Fruit fly (Drosophila melanogaster) whole organism, embryonic: ENCODE results near the gene CG31538.

Experiments used
- C15 ChIP-seq: fragments of 200-800 bp; sonication (Bioruptor generic); IDR thresholded peaks from 3 replicates; pipeline ENCODE4 v1.3.6; 2022; ENCODE audit warnings: missing biosample characterization, missing genetic modification characterization
- CG10267 ChIP-seq: fragments of 200-800 bp; sonication (Bioruptor generic); optimal IDR thresholded peaks from 2 replicates; lab custom pipeline; 2018; ENCODE audit warnings: missing biosample characterization, mild to moderate bottlenecking, missing genetic modification characterization, moderate library complexity
- CG10366 ChIP-seq: fragments of 200-800 bp; sonication (Bioruptor generic); IDR thresholded peaks from 2 replicates; pipeline ENCODE4 v1.3.6; 2022; ENCODE audit warnings: missing biosample characterization, missing genetic modification characterization
- CG12155 ChIP-seq: fragments of 200-800 bp; sonication (Bioruptor generic); optimal IDR thresholded peaks from 3 replicates; lab custom pipeline; 2016; ENCODE audit warnings: missing biosample characterization, missing genetic modification characterization
- CG12219 ChIP-seq: fragments of 200-800 bp; sonication (Bioruptor generic); optimal IDR thresholded peaks from 3 replicates; lab custom pipeline; 2018; ENCODE audit warnings: missing biosample characterization, mild to moderate bottlenecking, missing genetic modification characterization
- CG1233 ChIP-seq: fragments of 200-800 bp; sonication (Bioruptor generic); optimal IDR thresholded peaks from 4 replicates; lab custom pipeline; 2018; ENCODE audit warnings: missing biosample characterization, mild to moderate bottlenecking, missing genetic modification characterization
- CG15601 ChIP-seq: fragments of 200-800 bp; sonication (Bioruptor generic); optimal IDR thresholded peaks from 3 replicates; lab custom pipeline; 2019; ENCODE audit warnings: missing biosample characterization, mild to moderate bottlenecking, missing genetic modification characterization, moderate library complexity
- CG1602 ChIP-seq: fragments of 200-800 bp; sonication (Bioruptor generic); optimal IDR thresholded peaks from 3 replicates; lab custom pipeline; 2016; ENCODE audit warnings: missing biosample characterization, missing genetic modification characterization
- CG16815 ChIP-seq: fragments of 200-800 bp; sonication (Bioruptor generic); optimal IDR thresholded peaks from 3 replicates; lab custom pipeline; 2017; ENCODE audit warnings: missing biosample characterization, mild to moderate bottlenecking, missing genetic modification characterization
- CG1832 ChIP-seq: fragments of 200-800 bp; sonication (Bioruptor generic); optimal IDR thresholded peaks from 2 replicates; lab custom pipeline; 2017; ENCODE audit warnings: missing biosample characterization, mild to moderate bottlenecking, missing genetic modification characterization, inconsistent platforms
- CG18599 ChIP-seq: fragments of 200-800 bp; sonication (Bioruptor generic); optimal IDR thresholded peaks from 3 replicates; lab custom pipeline; 2017; ENCODE audit warnings: missing biosample characterization, missing genetic modification characterization, mild to moderate bottlenecking, moderate library complexity, missing genetic modification reagents
- CG2678 ChIP-seq: fragments of 200-800 bp; sonication (Bioruptor generic); optimal IDR thresholded peaks from 3 replicates; lab custom pipeline; 2019; ENCODE audit warnings: missing biosample characterization, mild to moderate bottlenecking, missing genetic modification characterization, moderate library complexity
- CG2712 ChIP-seq: fragments of 200-800 bp; optimal IDR thresholded peaks from 3 replicates; lab custom pipeline; 2019; ENCODE audit warnings: missing biosample characterization, mild to moderate bottlenecking, missing genetic modification characterization, moderate library complexity
- CG30431 ChIP-seq: fragments of 200-800 bp; sonication (Bioruptor generic); optimal IDR thresholded peaks from 2 replicates; lab custom pipeline; 2017; ENCODE audit warnings: missing biosample characterization, missing genetic modification characterization
- CG32532 ChIP-seq: fragments of 200-800 bp; sonication (Bioruptor generic); IDR thresholded peaks from 2 replicates; pipeline ENCODE4 v1.3.6; 2022; ENCODE audit warnings: missing biosample characterization, missing genetic modification characterization
- CG34224 ChIP-seq: fragments of 200-800 bp; sonication (Bioruptor generic); IDR thresholded peaks from 3 replicates; pipeline ENCODE4 v1.3.6; 2022; ENCODE audit warnings: missing biosample characterization, missing genetic modification characterization; ENCODE audit not compliant: partially characterized antibody
- CG4424 ChIP-seq: fragments of 200-800 bp; sonication (Bioruptor generic); optimal IDR thresholded peaks from 3 replicates; lab custom pipeline; 2016; ENCODE audit warnings: missing biosample characterization, missing genetic modification characterization
- CG4854 ChIP-seq: fragments of 200-800 bp; sonication (Bioruptor generic); optimal IDR thresholded peaks from 2 replicates; lab custom pipeline; 2016; ENCODE audit warnings: missing biosample characterization, missing genetic modification characterization, inconsistent platforms
- CG5245 ChIP-seq: fragments of 200-800 bp; sonication (Bioruptor generic); optimal IDR thresholded peaks from 3 replicates; lab custom pipeline; 2016; ENCODE audit warnings: missing biosample characterization, missing genetic modification characterization
- CG6813 ChIP-seq: fragments of 200-800 bp; sonication (Bioruptor generic); optimal IDR thresholded peaks from 2 replicates; lab custom pipeline; 2017; ENCODE audit warnings: missing biosample characterization, missing genetic modification characterization, mild to moderate bottlenecking, moderate library complexity, missing genetic modification reagents
- CG7839 ChIP-seq: fragments of 200-800 bp; sonication (Bioruptor generic); optimal IDR thresholded peaks from 3 replicates; lab custom pipeline; 2018; ENCODE audit warnings: missing biosample characterization, mild to moderate bottlenecking, missing genetic modification characterization, moderate library complexity
- E2f2 ChIP-seq: fragments of 200-800 bp; sonication (Bioruptor generic); IDR thresholded peaks from 2 replicates; pipeline ENCODE4 v1.3.6; 2022; ENCODE audit warnings: missing biosample characterization, missing genetic modification characterization
- Eip74EF ChIP-seq, 2 experiments: fragments of 200-800 bp in 1 of 2; fragments of >200 bp in 1 of 2; sonication (Bioruptor generic) in 1 of 2; optimal IDR thresholded peaks; 2 replicates each; lab custom pipeline; 2017 to 2019; ENCODE audit warnings: missing biosample characterization in 2 of 2, missing genetic modification characterization in 2 of 2, mild to moderate bottlenecking in 1 of 2, moderate library complexity in 1 of 2
- Fer2 ChIP-seq: fragments of 200-800 bp; sonication (Bioruptor generic); optimal IDR thresholded peaks from 2 replicates; lab custom pipeline; 2018; ENCODE audit warnings: missing biosample characterization, mild to moderate bottlenecking, missing genetic modification characterization, moderate library complexity
- Gsc ChIP-seq: fragments of 200-800 bp; sonication (Bioruptor generic); IDR thresholded peaks from 2 replicates; pipeline ENCODE4 v1.3.6; 2022; ENCODE audit warnings: missing biosample characterization, missing genetic modification characterization
- Hr51 ChIP-seq, 2 experiments: fragments of 200-800 bp; sonication (Bioruptor generic); optimal IDR thresholded peaks; 2 replicates in 1 of 2; 3 replicates in 1 of 2; lab custom pipeline; 2016 to 2018; ENCODE audit warnings: missing biosample characterization in 2 of 2, missing genetic modification characterization in 2 of 2, mild to moderate bottlenecking in 1 of 2, moderate library complexity in 1 of 2
- Jarid2 ChIP-seq: fragments of 200-800 bp; sonication (Bioruptor generic); optimal IDR thresholded peaks from 3 replicates; lab custom pipeline; 2017; ENCODE audit warnings: mild to moderate bottlenecking, missing biosample characterization, missing genetic modification reagents, missing genetic modification characterization
- MESR4 ChIP-seq: fragments of 200-800 bp; sonication (Bioruptor generic); optimal IDR thresholded peaks from 2 replicates; lab custom pipeline; 2018; ENCODE audit warnings: missing biosample characterization, mild to moderate bottlenecking, missing genetic modification characterization, moderate library complexity
- Spps ChIP-seq: fragments of 200-800 bp; sonication (Bioruptor generic); optimal IDR thresholded peaks from 2 replicates; lab custom pipeline; 2018; ENCODE audit warnings: missing biosample characterization, mild to moderate bottlenecking, missing genetic modification characterization
- aop ChIP-seq: fragments of 200-800 bp; sonication (Bioruptor generic); IDR thresholded peaks from 2 replicates; pipeline ENCODE4 v1.3.6; 2022; ENCODE audit warnings: missing biosample characterization, missing genetic modification characterization
- ash1 ChIP-seq: fragments of 200-800 bp; sonication (Bioruptor generic); optimal IDR thresholded peaks from 2 replicates; lab custom pipeline; 2018; ENCODE audit warnings: missing biosample characterization, mild to moderate bottlenecking, missing genetic modification characterization
- cad ChIP-seq: fragments of >200 bp; optimal IDR thresholded peaks from 2 replicates; lab custom pipeline; 2017; ENCODE audit warnings: missing biosample characterization, missing genetic modification characterization
- cg ChIP-seq: fragments of 200-800 bp; sonication (Bioruptor generic); optimal IDR thresholded peaks from 3 replicates; lab custom pipeline; 2019; ENCODE audit warnings: missing biosample characterization, mild to moderate bottlenecking, missing genetic modification characterization, moderate library complexity
- ems ChIP-seq: fragments of 200-800 bp; sonication (Bioruptor generic); optimal IDR thresholded peaks from 3 replicates; lab custom pipeline; 2016; ENCODE audit warnings: missing biosample characterization, missing genetic modification characterization
- gce ChIP-seq: fragments of 200-800 bp; sonication (Bioruptor generic); IDR thresholded peaks from 3 replicates; pipeline ENCODE4 v1.3.6; 2022; ENCODE audit warnings: missing biosample characterization, missing genetic modification characterization
- jigr1 ChIP-seq: fragments of 200-800 bp; sonication (Bioruptor generic); IDR thresholded peaks from 3 replicates; pipeline ENCODE4 v1.3.6; 2022; ENCODE audit warnings: missing biosample characterization, missing genetic modification characterization
- jing ChIP-seq: fragments of 200-800 bp; sonication (Bioruptor generic); optimal IDR thresholded peaks from 2 replicates; lab custom pipeline; 2018; ENCODE audit warnings: missing biosample characterization, mild to moderate bottlenecking, missing genetic modification characterization
- lov ChIP-seq, 2 experiments: fragments of 200-800 bp in 1 of 2; fragments of >200 bp in 1 of 2; sonication (Bioruptor generic) in 1 of 2; IDR thresholded peaks in 1 of 2; optimal IDR thresholded peaks in 1 of 2; 2 replicates in 1 of 2; 3 replicates in 1 of 2; pipeline versions ENCODE4 v1.3.6 to Lab custom; 2017 to 2022; ENCODE audit warnings: missing biosample characterization in 1 of 2, missing genetic modification characterization in 1 of 2
- mirr ChIP-seq: fragments of 200-800 bp; sonication (Bioruptor generic); optimal IDR thresholded peaks from 3 replicates; lab custom pipeline; 2018; ENCODE audit warnings: missing biosample characterization, mild to moderate bottlenecking, missing genetic modification characterization
- phol ChIP-seq: fragments of 200-800 bp; sonication (Bioruptor generic); optimal IDR thresholded peaks from 3 replicates; lab custom pipeline; 2018; ENCODE audit warnings: missing biosample characterization, mild to moderate bottlenecking, missing genetic modification characterization, moderate library complexity
- ro ChIP-seq: fragments of 200-800 bp; sonication (Bioruptor generic); IDR thresholded peaks from 2 replicates; pipeline ENCODE4 v1.3.6; 2022; ENCODE audit warnings: missing biosample characterization, missing genetic modification characterization
- salm ChIP-seq: fragments of 200-800 bp; sonication (Bioruptor generic); optimal IDR thresholded peaks from 2 replicates; lab custom pipeline; 2018; ENCODE audit warnings: missing biosample characterization, mild to moderate bottlenecking, missing genetic modification characterization
- sens-2 ChIP-seq: fragments of 200-800 bp; sonication (Bioruptor generic); IDR thresholded peaks from 2 replicates; pipeline ENCODE4 v1.3.6; 2022; ENCODE audit warnings: missing biosample characterization, missing genetic modification characterization
- shn ChIP-seq: fragments of 200-800 bp; sonication (Bioruptor generic); optimal IDR thresholded peaks from 3 replicates; lab custom pipeline; 2016; ENCODE audit warnings: missing biosample characterization, missing genetic modification characterization
- sqz ChIP-seq: fragments of 200-800 bp; sonication (Bioruptor generic); optimal IDR thresholded peaks from 3 replicates; lab custom pipeline; 2018; ENCODE audit warnings: missing biosample characterization, mild to moderate bottlenecking, missing genetic modification characterization
- stwl ChIP-seq: fragments of 200-800 bp; sonication (Bioruptor generic); optimal IDR thresholded peaks from 3 replicates; lab custom pipeline; 2018; ENCODE audit warnings: missing biosample characterization, mild to moderate bottlenecking, missing genetic modification characterization, moderate library complexity
- trh ChIP-seq: fragments of 200-800 bp; sonication (Bioruptor generic); optimal IDR thresholded peaks from 2 replicates; lab custom pipeline; 2016; ENCODE audit warnings: missing biosample characterization, missing genetic modification characterization
- unc-4 ChIP-seq: fragments of 200-800 bp; sonication (Bioruptor generic); IDR thresholded peaks from 2 replicates; pipeline ENCODE4 v1.3.6; 2022; ENCODE audit warnings: missing biosample characterization, missing genetic modification characterization; ENCODE audit not compliant: partially characterized antibody

CG31538 gene

DNA sequence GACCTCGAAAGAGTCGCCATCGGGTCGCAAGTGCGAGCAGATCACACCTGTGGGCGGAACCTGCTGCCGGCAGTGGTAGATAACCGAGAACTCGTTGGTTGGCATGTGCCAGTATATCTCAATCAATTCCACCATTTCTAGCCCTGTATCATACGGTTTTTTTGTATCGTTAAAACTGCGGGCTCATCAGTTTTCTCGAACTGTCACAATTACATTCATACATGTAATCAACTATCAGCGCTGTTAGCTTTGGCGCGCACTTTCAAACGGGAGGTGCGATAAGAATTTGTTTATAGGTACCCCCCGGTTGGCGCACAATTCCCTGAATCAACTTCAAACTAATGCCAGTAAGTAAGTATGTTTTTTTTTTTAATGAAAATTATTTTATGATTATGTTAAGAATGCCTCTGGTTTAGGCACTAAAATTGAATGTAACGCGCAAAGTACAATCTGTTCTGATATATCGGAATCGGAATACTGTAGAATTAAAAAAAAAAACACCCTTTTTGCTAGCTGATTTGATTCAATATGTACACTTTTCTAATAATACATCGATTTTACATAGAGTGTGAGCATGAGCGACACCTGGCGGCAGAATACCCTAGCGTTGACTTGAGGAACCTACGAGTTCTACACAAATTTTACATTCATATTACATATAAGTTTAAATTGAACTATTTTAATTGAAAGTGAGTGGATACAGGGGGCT is 21.1 kb upstream of the CG31538 start (continued):
- TF ChIP-seq CG34224 (GFP tag; lab: Robert Waterston, UW) (no peak), CG4854 (GFP tag; lab: Kevin White, UChicago) (peak; percentile 24), CG16815 (GFP tag; lab: Kevin White, UChicago) (peak; percentile 30), CG18599 (peak; percentile 36), Spps (tag; lab: Kevin White, UChicago) (no peak), Jarid2 (no peak), CG1832 (GFP tag; lab: Kevin White, UChicago) (no peak), lov (optimal IDR thresholded peaks at IDR 0.05; lab: Kevin White, UChicago) (no peak), lov (GFP tag; IDR thresholded peaks at IDR 0.05; lab: Robert Waterston, UW) (no peak), aop (GFP tag; lab: Robert Waterston, UW) (no peak), shn (GFP tag; lab: Kevin White, UChicago) (peak; percentile 38), CG1602 (GFP tag; lab: Kevin White, UChicago) (peak; percentile 70), E2f2 (peak; percentile 80), CG2712 (peak; percentile 48), unc-4 (no peak), mirr (GFP tag; lab: Kevin White, UChicago) (no peak), MESR4 (GFP tag; lab: Kevin White, UChicago) (no peak), CG1233 (GFP tag; lab: Kevin White, UChicago) (peak; percentile 33), CG2678 (tag; lab: Kevin White, UChicago) (peak; percentile 48), sqz (GFP tag; lab: Kevin White, UChicago) (no peak), ems (no peak), sens-2 (GFP tag; lab: Robert Waterston, UW) (no peak), CG10366 (GFP tag; lab: Robert Waterston, UW) (peak; percentile 91), Fer2 (tag; lab: Kevin White, UChicago) (peak; percentile 4), CG5245 (GFP tag; lab: Kevin White, UChicago) (peak; percentile 69), cad (GFP tag; lab: Kevin White, UChicago) (peak; percentile 28), cg (no peak), CG15601 (tag; lab: Kevin White, UChicago) (peak; percentile 99), Gsc (GFP tag; lab: Robert Waterston, UW) (no peak), stwl (tag; lab: Kevin White, UChicago) (peak; percentile 56), CG7839 (peak; percentile 56), jing (GFP tag; lab: Kevin White, UChicago) (no peak), CG6813 (GFP tag; lab: Kevin White, UChicago) (no peak), Eip74EF (GFP tag; optimal IDR thresholded peaks at IDR 0.05; lab: Kevin White, UChicago) (peak in 1 of 2 experiments; percentile 8), Hr51 (GFP tag; optimal IDR thresholded peaks at IDR 0.05; lab: Kevin White, UChicago) (peak; percentile 49 to 55), salm (tag; lab: Kevin White, UChicago) (no peak), CG10267 (tag; lab: Kevin White, UChicago) (peak; percentile 37), phol (tag; lab: Kevin White, UChicago) (peak; percentile 39), CG12219 (no peak), trh (GFP tag; lab: Kevin White, UChicago) (peak; percentile 44), CG4424 (GFP tag; lab: Kevin White, UChicago) (peak; percentile 56), CG30431 (no peak), gce (GFP tag; lab: Robert Waterston, UW) (0 out of 3 replicates have a peak, but pooled peaks have one; percentile 6), CG12155 (GFP tag; lab: Kevin White, UChicago) (peak; percentile 24), ro (no peak), CG32532 (GFP tag; lab: Robert Waterston, UW) (peak; percentile 84), jigr1 (GFP tag; lab: Robert Waterston, UW) (no peak), C15 (no peak), ash1 (no peak)
